Fruit fly (Drosophila melanogaster) whole organism, embryonic: Measurements from ENCODE around the gene P5CDh2.

ENCODE experiments used
- Asciz ChIP-seq: fragments of 200-800 bp; sonication (Bioruptor generic); optimal IDR thresholded peaks from 2 replicates; lab custom pipeline; 2017; ENCODE audit warnings: missing biosample characterization, mild to moderate bottlenecking, missing genetic modification characterization, missing genetic modification reagents
- Atf3 ChIP-seq: fragments of 200-800 bp; sonication (Bioruptor generic); optimal IDR thresholded peaks from 3 replicates; lab custom pipeline; 2016; ENCODE audit warnings: missing biosample characterization, missing genetic modification characterization
- CG10321 ChIP-seq: fragments of 200-800 bp; sonication (Bioruptor generic); IDR thresholded peaks from 2 replicates; pipeline ENCODE4 v1.3.6; 2022; ENCODE audit warnings: missing biosample characterization, missing genetic modification characterization
- CG12071 ChIP-seq: fragments of 200-800 bp; sonication (Bioruptor generic); optimal IDR thresholded peaks from 3 replicates; lab custom pipeline; 2018; ENCODE audit warnings: missing biosample characterization, mild to moderate bottlenecking, missing genetic modification characterization
- CG12104 ChIP-seq: fragments of 200-800 bp; sonication (Bioruptor generic); optimal IDR thresholded peaks from 3 replicates; lab custom pipeline; 2016; ENCODE audit warnings: missing biosample characterization, missing genetic modification characterization
- CG12236 ChIP-seq: fragments of 200-800 bp; sonication (Bioruptor generic); optimal IDR thresholded peaks from 2 replicates; lab custom pipeline; 2016; ENCODE audit warnings: missing biosample characterization, missing genetic modification characterization
- CG13624 ChIP-seq: fragments of 200-800 bp; sonication (Bioruptor generic); optimal IDR thresholded peaks from 2 replicates; lab custom pipeline; 2016; ENCODE audit warnings: missing biosample characterization, missing genetic modification characterization
- CG13775 ChIP-seq: fragments of 200-800 bp; sonication (Bioruptor generic); optimal IDR thresholded peaks from 3 replicates; lab custom pipeline; 2017; ENCODE audit warnings: missing biosample characterization, mild to moderate bottlenecking, missing genetic modification characterization
- CG1529 ChIP-seq: fragments of 200-800 bp; sonication (Bioruptor generic); optimal IDR thresholded peaks from 3 replicates; lab custom pipeline; 2018; ENCODE audit warnings: missing biosample characterization, missing genetic modification characterization
- CG15601 ChIP-seq: fragments of 200-800 bp; sonication (Bioruptor generic); optimal IDR thresholded peaks from 3 replicates; lab custom pipeline; 2019; ENCODE audit warnings: missing biosample characterization, mild to moderate bottlenecking, missing genetic modification characterization, moderate library complexity
- CG17328 ChIP-seq: fragments of 200-800 bp; sonication (Bioruptor generic); IDR thresholded peaks from 2 replicates; pipeline ENCODE4 v1.3.6; 2022; ENCODE audit warnings: missing biosample characterization, missing genetic modification characterization
- CG18476 ChIP-seq: fragments of 200-800 bp; sonication (Bioruptor generic); optimal IDR thresholded peaks from 2 replicates; lab custom pipeline; 2016; ENCODE audit warnings: missing biosample characterization, mild to moderate bottlenecking, missing genetic modification characterization
- CG2202 ChIP-seq: fragments of 200-800 bp; sonication (Bioruptor generic); optimal IDR thresholded peaks from 2 replicates; lab custom pipeline; 2018; ENCODE audit warnings: missing biosample characterization, mild to moderate bottlenecking, missing genetic modification characterization
- CG3995 ChIP-seq: fragments of 200-800 bp; sonication (Bioruptor generic); optimal IDR thresholded peaks from 3 replicates; lab custom pipeline; 2016; ENCODE audit warnings: missing biosample characterization, missing genetic modification characterization
- CG6854 ChIP-seq: fragments of 200-800 bp; sonication (Bioruptor generic); optimal IDR thresholded peaks from 3 replicates; lab custom pipeline; 2017; ENCODE audit warnings: missing biosample characterization, mild to moderate bottlenecking, missing genetic modification characterization
- CG7271 ChIP-seq: fragments of 200-800 bp; sonication (Bioruptor generic); optimal IDR thresholded peaks from 2 replicates; lab custom pipeline; 2018; ENCODE audit warnings: missing biosample characterization, mild to moderate bottlenecking, missing genetic modification characterization, moderate library complexity
- CG7786 ChIP-seq: fragments of 200-800 bp; sonication (Bioruptor generic); optimal IDR thresholded peaks from 2 replicates; lab custom pipeline; 2016; ENCODE audit warnings: missing biosample characterization, missing genetic modification characterization
- CG8388 ChIP-seq: fragments of 200-800 bp; sonication (Bioruptor generic); optimal IDR thresholded peaks from 2 replicates; lab custom pipeline; 2019; ENCODE audit warnings: missing biosample characterization, mild to moderate bottlenecking, missing genetic modification characterization, moderate library complexity
- CG8765 ChIP-seq: fragments of 200-800 bp; sonication (Bioruptor generic); IDR thresholded peaks from 2 replicates; pipeline ENCODE4 v1.3.6; 2022; ENCODE audit warnings: missing biosample characterization, missing genetic modification characterization
- CG9609 ChIP-seq: fragments of 200-800 bp; sonication (Bioruptor generic); optimal IDR thresholded peaks from 3 replicates; lab custom pipeline; 2016; ENCODE audit warnings: missing biosample characterization, missing genetic modification characterization
- Chrac-16 ChIP-seq: fragments of 200-800 bp; sonication (Bioruptor generic); optimal IDR thresholded peaks from 3 replicates; lab custom pipeline; 2016; ENCODE audit warnings: missing biosample characterization, missing genetic modification characterization
- D19B ChIP-seq: fragments of 200-800 bp; sonication (Bioruptor generic); optimal IDR thresholded peaks from 2 replicates; lab custom pipeline; 2017; ENCODE audit warnings: missing biosample characterization, mild to moderate bottlenecking, missing genetic modification characterization
- Dll ChIP-seq: fragments of 200-800 bp; sonication (Bioruptor generic); IDR thresholded peaks from 4 replicates; pipeline ENCODE4 v1.3.6; 2022; ENCODE audit warnings: missing biosample characterization, missing genetic modification characterization; ENCODE audit not compliant: partially characterized antibody
- ERR ChIP-seq: fragments of 200-800 bp; sonication (Bioruptor generic); optimal IDR thresholded peaks from 2 replicates; lab custom pipeline; 2016; ENCODE audit warnings: missing biosample characterization, missing genetic modification characterization
- Gug ChIP-seq: fragments of 200-800 bp; sonication (Bioruptor generic); IDR thresholded peaks from 4 replicates; pipeline ENCODE4 v1.3.6; 2022; ENCODE audit warnings: missing biosample characterization, missing genetic modification characterization
- HLH3B ChIP-seq: fragments of 200-800 bp; sonication (Bioruptor generic); IDR thresholded peaks from 2 replicates; pipeline ENCODE4 v1.3.6; 2022; ENCODE audit warnings: missing biosample characterization, missing genetic modification characterization
- Hmx ChIP-seq: fragments of 200-800 bp; sonication (Bioruptor generic); optimal IDR thresholded peaks from 2 replicates; lab custom pipeline; 2016; ENCODE audit warnings: missing biosample characterization, missing genetic modification characterization
- MBD-R2 ChIP-seq: fragments of 200-800 bp; sonication (Bioruptor generic); IDR thresholded peaks from 2 replicates; pipeline ENCODE4 v1.3.6; 2022; ENCODE audit warnings: missing biosample characterization, missing genetic modification characterization
- Mad ChIP-seq: fragments of 200-800 bp; sonication (Bioruptor generic); optimal IDR thresholded peaks from 2 replicates; lab custom pipeline; 2016; ENCODE audit warnings: missing biosample characterization, missing genetic modification characterization
- Optix ChIP-seq: fragments of 200-800 bp; sonication (Bioruptor generic); IDR thresholded peaks from 3 replicates; pipeline ENCODE4 v1.3.6; 2022; ENCODE audit warnings: missing biosample characterization, missing genetic modification characterization
- Spps ChIP-seq: fragments of 200-800 bp; sonication (Bioruptor generic); optimal IDR thresholded peaks from 2 replicates; lab custom pipeline; 2018; ENCODE audit warnings: missing biosample characterization, mild to moderate bottlenecking, missing genetic modification characterization
- Stat92E ChIP-seq, 3 experiments: fragments of >200 bp in 2 of 3; fragments of 200-800 bp in 1 of 3; sonication (Bioruptor generic) in 1 of 3; optimal IDR thresholded peaks; 2 replicates each; lab custom pipeline; 2017 to 2019; ENCODE audit warnings: missing biosample characterization in 3 of 3, missing genetic modification characterization in 3 of 3, mild to moderate bottlenecking in 1 of 3, moderate library complexity in 1 of 3
- Xrp1 ChIP-seq: fragments of 200-800 bp; sonication (Bioruptor generic); IDR thresholded peaks from 2 replicates; pipeline ENCODE4 v1.3.6; 2022; ENCODE audit warnings: missing biosample characterization, missing genetic modification characterization
- ato ChIP-seq: fragments of 200-800 bp; sonication (Bioruptor generic); IDR thresholded peaks from 2 replicates; pipeline ENCODE4 v1.3.6; 2022; ENCODE audit warnings: missing biosample characterization, missing genetic modification characterization; ENCODE audit not compliant: partially characterized antibody
- cwo ChIP-seq: fragments of 200-800 bp; sonication (Bioruptor generic); optimal IDR thresholded peaks from 3 replicates; lab custom pipeline; 2017; ENCODE audit warnings: missing biosample characterization, missing genetic modification characterization, mild to moderate bottlenecking, moderate library complexity, missing genetic modification reagents
- disco-r ChIP-seq: fragments of 200-800 bp; sonication (Bioruptor generic); optimal IDR thresholded peaks from 2 replicates; lab custom pipeline; 2016; ENCODE audit warnings: missing biosample characterization, missing genetic modification characterization
- dmrt99B ChIP-seq: fragments of 200-800 bp; sonication (Bioruptor generic); optimal IDR thresholded peaks from 2 replicates; lab custom pipeline; 2018; ENCODE audit warnings: missing biosample characterization, mild to moderate bottlenecking, missing genetic modification characterization, moderate library complexity
- esg ChIP-seq: fragments of 200-800 bp; sonication (Bioruptor generic); conservative IDR thresholded peaks from 2 replicates; pipeline ENCODE4 v1.3.6; 2022; ENCODE audit warnings: missing biosample characterization, missing genetic modification characterization
- exex ChIP-seq: fragments of 200-800 bp; sonication (Bioruptor generic); optimal IDR thresholded peaks from 4 replicates; lab custom pipeline; 2018; ENCODE audit warnings: missing biosample characterization, mild to moderate bottlenecking, missing genetic modification characterization, moderate library complexity
- fru ChIP-seq: fragments of >200 bp; optimal IDR thresholded peaks from 2 replicates; lab custom pipeline; 2017
- gem ChIP-seq: fragments of 200-800 bp; sonication (Bioruptor generic); optimal IDR thresholded peaks from 2 replicates; lab custom pipeline; 2019; ENCODE audit warnings: missing biosample characterization, mild to moderate bottlenecking, missing genetic modification characterization, moderate library complexity
- luna ChIP-seq: fragments of 200-800 bp; sonication (Bioruptor generic); optimal IDR thresholded peaks from 2 replicates; lab custom pipeline; 2016; ENCODE audit warnings: missing biosample characterization, missing genetic modification characterization
- maf-S ChIP-seq: fragments of 200-800 bp; sonication (Bioruptor generic); optimal IDR thresholded peaks from 2 replicates; lab custom pipeline; 2016; ENCODE audit warnings: missing biosample characterization, missing genetic modification characterization
- nerfin-2 ChIP-seq: fragments of 200-800 bp; sonication (Bioruptor generic); IDR thresholded peaks from 2 replicates; pipeline ENCODE4 v1.3.6; 2022; ENCODE audit warnings: missing biosample characterization, missing genetic modification characterization; ENCODE audit not compliant: partially characterized antibody
- nom ChIP-seq: fragments of 200-800 bp; sonication (Bioruptor generic); optimal IDR thresholded peaks from 2 replicates; lab custom pipeline; 2017; ENCODE audit warnings: missing biosample characterization, missing genetic modification characterization, mild to moderate bottlenecking, moderate library complexity, missing genetic modification reagents
- sens ChIP-seq: fragments of 200-800 bp; sonication (Bioruptor generic); peaks from one replicate; lab custom pipeline; 2016; ENCODE audit warnings: missing biosample characterization, missing genetic modification characterization
- sr ChIP-seq: fragments of 200-800 bp; sonication (Bioruptor generic); IDR thresholded peaks from 3 replicates; pipeline ENCODE4 v1.3.6; 2022; ENCODE audit warnings: missing biosample characterization, missing genetic modification characterization
- trh ChIP-seq: fragments of 200-800 bp; sonication (Bioruptor generic); optimal IDR thresholded peaks from 2 replicates; lab custom pipeline; 2016; ENCODE audit warnings: missing biosample characterization, missing genetic modification characterization
- vvl ChIP-seq: fragments of 200-800 bp; sonication (Bioruptor generic); IDR thresholded peaks from 2 replicates; pipeline ENCODE4 v1.3.6; 2022; ENCODE audit warnings: missing biosample characterization, missing genetic modification characterization
- yki ChIP-seq: fragments of >200 bp; optimal IDR thresholded peaks from 3 replicates; lab custom pipeline; 2018

P5CDh2 gene

DNA sequence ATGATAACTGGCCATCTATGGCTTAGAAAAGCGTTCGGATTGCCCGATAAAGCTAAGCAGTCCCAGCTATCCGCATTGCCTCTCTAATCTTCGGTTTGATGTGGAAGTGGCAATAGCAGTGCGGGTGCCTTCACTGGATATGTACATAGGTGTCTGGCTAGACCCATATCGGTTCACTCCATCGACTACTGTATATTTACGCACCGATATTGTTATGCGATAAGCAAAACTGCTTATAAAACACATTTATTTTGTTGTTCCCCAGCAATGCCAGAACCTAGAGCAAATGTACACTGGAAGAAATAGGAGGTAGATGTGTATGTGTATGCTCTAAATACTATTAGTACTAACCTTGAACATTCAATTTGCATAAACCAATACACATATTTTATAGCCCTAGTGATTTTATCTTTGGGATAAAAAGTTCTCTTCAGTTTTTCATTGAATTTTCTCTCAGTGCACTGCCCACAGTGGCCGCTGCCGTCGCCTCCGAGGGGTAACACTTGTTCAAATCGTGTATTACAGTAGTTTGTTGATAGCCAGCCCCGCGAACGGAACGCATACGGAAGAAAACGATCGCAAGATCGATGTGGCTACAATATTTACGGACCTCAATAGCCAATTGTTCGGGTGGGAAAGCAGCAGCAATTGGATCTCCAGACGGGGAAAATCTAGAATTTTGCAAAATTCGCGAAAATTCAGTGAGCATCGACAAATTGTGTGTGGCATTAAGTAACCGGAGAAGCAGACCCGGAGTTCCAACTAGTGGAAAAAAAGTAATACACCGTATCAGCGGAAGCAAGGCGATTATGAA, 7.4 kb upstream of the P5CDh2 start, which contains the start of gene CG31431 (continued):
- TF ChIP-seq Dll (GFP tag; lab: Robert Waterston, UW) (no peak), esg (GFP tag; lab: Robert Waterston, UW) (peak; percentile 96), Spps (tag; lab: Kevin White, UChicago) (peak; percentile 90), ERR (GFP tag; lab: Kevin White, UChicago) (peak; percentile 97), CG9609 (GFP tag; lab: Kevin White, UChicago) (peak; percentile 97), disco-r (GFP tag; lab: Kevin White, UChicago) (peak; percentile 94), CG12071 (GFP tag; lab: Kevin White, UChicago) (peak; percentile 97), CG10321 (peak; percentile 71), MBD-R2 (GFP tag; lab: Robert Waterston, UW) (peak; percentile 98), CG12104 (GFP tag; lab: Kevin White, UChicago) (peak; percentile 95), CG7786 (GFP tag; lab: Kevin White, UChicago) (peak; percentile 98), CG13624 (GFP tag; lab: Kevin White, UChicago) (peak; percentile 98), HLH3B (GFP tag; lab: Robert Waterston, UW) (peak; percentile 97), sr (GFP tag; lab: Robert Waterston, UW) (peak; percentile 88), CG3995 (GFP tag; lab: Kevin White, UChicago) (peak; percentile 81), nerfin-2 (GFP tag; lab: Robert Waterston, UW) (no peak), nom (GFP tag; lab: Kevin White, UChicago) (peak; percentile 73), CG15601 (tag; lab: Kevin White, UChicago) (peak; percentile 90), CG1529 (GFP tag; lab: Kevin White, UChicago) (peak; percentile 91), CG6854 (peak; percentile 96), Stat92E (GFP tag; optimal IDR thresholded peaks at IDR 0.05; lab: Kevin White, UChicago) (peak in 1 of 3 experiments; percentile 90), yki (lab: Kevin White, UChicago) (no peak), Xrp1 (GFP tag; lab: Robert Waterston, UW) (peak; percentile 97), CG12236 (GFP tag; lab: Kevin White, UChicago) (peak; percentile 93), Optix (peak; percentile 94), fru (lab: Kevin White, UChicago) (no peak), trh (GFP tag; lab: Kevin White, UChicago) (peak; percentile 87), gem (tag; lab: Kevin White, UChicago) (peak; percentile 98), cwo (GFP tag; lab: Kevin White, UChicago) (peak; percentile 97), Chrac-16 (peak; percentile 96), ato (no peak), maf-S (GFP tag; lab: Kevin White, UChicago) (peak; percentile 97), CG18476 (peak; percentile 96), CG7271 (tag; lab: Kevin White, UChicago) (peak; percentile 88), Hmx (GFP tag; lab: Kevin White, UChicago) (peak; percentile 92), CG17328 (GFP tag; lab: Robert Waterston, UW) (peak; percentile 96), Atf3 (peak; percentile 95), D19B (GFP tag; lab: Kevin White, UChicago) (peak; percentile 97), CG13775 (GFP tag; lab: Kevin White, UChicago) (peak; percentile 95), Asciz (GFP tag; lab: Kevin White, UChicago) (peak; percentile 94), CG8765 (GFP tag; lab: Robert Waterston, UW) (peak; percentile 94), luna (GFP tag; lab: Kevin White, UChicago) (peak; percentile 94), exex (peak; percentile 85), sens (GFP tag; lab: Kevin White, UChicago) (peak; percentile 99), Gug (GFP tag; lab: Robert Waterston, UW) (peak; percentile 93), CG2202 (peak; percentile 86), vvl (peak; percentile 99), dmrt99B (tag; lab: Kevin White, UChicago) (peak; percentile 98), Mad (GFP tag; lab: Kevin White, UChicago) (peak; percentile 94), CG8388 (GFP tag; lab: Kevin White, UChicago) (peak; percentile 93)
